Worm (Caenorhabditis elegans) whole organism, early embryonic: ENCODE results near the gene B0280.9.

Experiments
- F13C5.2 ChIP-seq: sonication (generic microtip); optimal IDR thresholded peaks from 2 replicates; lab custom pipeline; 2017; ENCODE audit warnings: mild to moderate bottlenecking, missing genetic modification characterization, inconsistent platforms, missing compliant biosample characterization
- aly-1 ChIP-seq: sonication (generic microtip); optimal IDR thresholded peaks from 2 replicates; lab custom pipeline; 2016; ENCODE audit warnings: missing genetic modification characterization, missing compliant biosample characterization
- ama-1 ChIP-seq: fragments of 150-350 bp; optimal IDR thresholded peaks from 2 replicates; lab custom pipeline; 2014
- ceh-13 ChIP-seq: fragments of 200-800 bp; sonication (Bioruptor generic); optimal IDR thresholded peaks from 2 replicates; lab custom pipeline; 2018; ENCODE audit warnings: mild to moderate bottlenecking, missing genetic modification characterization, missing compliant biosample characterization
- ceh-36 ChIP-seq: sonication (generic microtip); optimal IDR thresholded peaks from 2 replicates; lab custom pipeline; 2016; ENCODE audit warnings: missing genetic modification characterization, inconsistent platforms, missing compliant biosample characterization
- ets-7 ChIP-seq: sonication (generic microtip); optimal IDR thresholded peaks from 2 replicates; lab custom pipeline; 2016; ENCODE audit warnings: missing genotype, missing genetic modification characterization, missing compliant biosample characterization
- flt-1 ChIP-seq: fragments of 200-800 bp; sonication (Bioruptor generic); IDR thresholded peaks from 2 replicates; pipeline ENCODE4 v1.3.6; 2022; ENCODE audit warnings: missing genetic modification characterization, missing compliant biosample characterization
- hmg-4 ChIP-seq: fragments of 200-800 bp; sonication (Bioruptor generic); optimal IDR thresholded peaks from 2 replicates; lab custom pipeline; 2018; ENCODE audit warnings: mild to moderate bottlenecking, missing genetic modification characterization, missing compliant biosample characterization
- scrt-1 ChIP-seq: fragments of 200-800 bp; sonication (Bioruptor generic); IDR thresholded peaks from 2 replicates; pipeline ENCODE4 v1.3.6; 2022; ENCODE audit warnings: missing genetic modification characterization, missing compliant biosample characterization

DNA sequence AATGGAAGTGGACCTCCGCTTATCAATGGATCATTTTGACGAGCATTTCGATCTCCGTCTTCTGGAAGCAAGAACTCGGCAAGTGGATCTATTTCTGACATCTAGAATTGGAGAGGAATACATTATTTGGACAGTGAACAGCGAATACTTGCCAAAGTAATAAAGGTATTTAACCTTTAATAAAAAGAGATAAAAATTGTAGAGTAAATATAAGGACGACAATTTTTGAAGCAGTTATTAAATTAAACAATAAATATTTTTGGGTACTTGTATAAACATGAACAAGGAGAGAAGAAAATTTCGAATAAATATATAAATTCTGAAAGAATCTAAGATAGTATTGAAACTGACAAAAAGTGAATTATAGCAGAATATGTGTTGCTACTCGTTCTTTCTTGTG lies 50.2 kb downstream of the B0280.9 start, which contains the start of gene lin-37:
- TF ChIP-seq ama-1 (lab: Kevin White, UChicago) (no peak), ceh-13 (GFP tag; lab: Kevin White, UChicago) (no peak), flt-1 (GFP tag; lab: Robert Waterston, UW) (no peak), hmg-4 (no peak), aly-1 (tag; lab: Kevin White, UChicago) (no peak), ceh-36 (tag; lab: Kevin White, UChicago) (no peak), F13C5.2 (tag; lab: Kevin White, UChicago) (no peak), ets-7 (tag; lab: Kevin White, UChicago) (no peak), scrt-1 (GFP tag; lab: Robert Waterston, UW) (no peak)
